Fruit fly (Drosophila melanogaster) whole organism, wandering third instar larva: Measurements from ENCODE around the gene Chro.

Source experiments
- Jra ChIP-seq: sonication (Bioruptor generic); optimal IDR thresholded peaks from 2 replicates; lab custom pipeline; 2016; ENCODE audit warnings: missing biosample characterization, missing genetic modification characterization
- OdsH ChIP-seq: fragments of 200-800 bp; sonication (Bioruptor generic); optimal IDR thresholded peaks from 2 replicates; lab custom pipeline; 2016; ENCODE audit warnings: missing biosample characterization, mild to moderate bottlenecking, missing genetic modification characterization
- Vsx2 ChIP-seq: fragments of 200-300, 225-300 bp; sonication (Bioruptor generic); optimal IDR thresholded peaks from 2 replicates; lab custom pipeline; 2018; ENCODE audit warnings: missing biosample characterization, missing genetic modification characterization; ENCODE audit not compliant: partially characterized antibody
- fru ChIP-seq: fragments of 200-800 bp; sonication (Bioruptor generic); optimal IDR thresholded peaks from 3 replicates; lab custom pipeline; 2016; ENCODE audit warnings: missing biosample characterization, mild to moderate bottlenecking, missing genetic modification characterization
- h ChIP-seq: fragments of 200-800 bp; sonication (Bioruptor generic); optimal IDR thresholded peaks from 3 replicates; lab custom pipeline; 2016; ENCODE audit warnings: missing biosample characterization, mild to moderate bottlenecking, missing genetic modification characterization
- sage ChIP-seq: fragments of 200-800 bp; sonication (Bioruptor generic); optimal IDR thresholded peaks from 2 replicates; lab custom pipeline; 2016; ENCODE audit warnings: missing biosample characterization, mild to moderate bottlenecking, missing genetic modification characterization

dm6 chr3L:22853412-22853811 is 25.4 kb downstream of the Chro start, which contains the start of gene CG32462:
- TF ChIP-seq Vsx2 (GFP tag; lab: Kevin White, UChicago) (no peak), OdsH (GFP tag; lab: Kevin White, UChicago) (no peak), fru (GFP tag; lab: Kevin White, UChicago) (no peak), Jra (GFP tag; lab: Kevin White, UChicago) (no peak), h (GFP tag; lab: Kevin White, UChicago) (no peak), sage (no peak)
